Worm (Caenorhabditis elegans) whole organism, L1 larva: ENCODE measurements around the gene srh-19.

Experiments used
- ama-1 ChIP-seq: fragments of 150-350 bp; optimal IDR thresholded peaks from 2 replicates; lab custom pipeline; 2014
- ceh-63 ChIP-seq: fragments of 200-800 bp; sonication (Bioruptor generic); optimal IDR thresholded peaks from 2 replicates; lab custom pipeline; 2018; ENCODE audit warnings: mild to moderate bottlenecking, missing genetic modification characterization, missing compliant biosample characterization
- dsc-1 ChIP-seq: sonication (generic microtip); optimal IDR thresholded peaks from 2 replicates; lab custom pipeline; 2016; ENCODE audit warnings: mild to moderate bottlenecking, missing genetic modification characterization, missing compliant biosample characterization
- mdl-1 ChIP-seq, 2 experiments: fragments of 150-350 bp; optimal IDR thresholded peaks; 2 replicates each; lab custom pipeline; 2014 to 2017; ENCODE audit warnings: missing biosample characterization in 2 of 2, missing genetic modification characterization in 2 of 2, inconsistent platforms in 1 of 2
- nhr-11 ChIP-seq: fragments of 150-350 bp; optimal IDR thresholded peaks from 2 replicates; lab custom pipeline; 2014; ENCODE audit warnings: missing biosample characterization, missing genetic modification characterization
- nhr-12 ChIP-seq: sonication (generic microtip); optimal IDR thresholded peaks from 2 replicates; lab custom pipeline; 2017; ENCODE audit warnings: missing biosample characterization, missing genetic modification characterization
- nhr-28 ChIP-seq: fragments of 150-350 bp; optimal IDR thresholded peaks from 2 replicates; lab custom pipeline; 2014; ENCODE audit warnings: missing biosample characterization, missing genetic modification characterization
- unc-130 ChIP-seq: fragments of 150-350 bp; optimal IDR thresholded peaks from 2 replicates; lab custom pipeline; 2017; ENCODE audit warnings: missing biosample characterization, missing genetic modification characterization, inconsistent platforms

DNA sequence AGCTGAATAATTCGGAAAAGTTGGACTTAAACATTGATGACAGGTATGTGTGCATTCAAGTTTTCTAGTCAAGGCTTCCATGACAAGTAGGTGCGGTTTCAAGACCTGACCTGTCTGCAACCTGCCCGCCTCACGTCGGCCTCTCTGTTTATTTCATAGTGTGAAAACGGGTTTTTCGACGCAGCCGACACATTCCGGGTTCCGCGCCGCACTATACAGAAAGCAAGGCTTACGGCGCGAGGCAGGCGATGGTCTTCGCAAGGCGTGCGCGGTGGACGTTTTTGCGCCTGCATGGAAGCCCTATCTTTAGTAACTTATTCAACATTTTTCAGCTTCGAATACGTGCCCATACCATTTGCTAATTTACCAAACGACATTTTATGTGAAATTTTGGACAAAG lies 40.5 kb upstream of the srh-19 start:
- TF ChIP-seq dsc-1 (tag; lab: Kevin White, UChicago) (no peak), nhr-11 (tag; lab: Kevin White, UChicago) (no peak), unc-130 (no peak), ama-1 (lab: Kevin White, UChicago) (no peak), mdl-1 (tag; optimal IDR thresholded peaks at IDR 0.05; lab: Kevin White, UChicago) (no peak), nhr-12 (tag; lab: Kevin White, UChicago) (no peak), ceh-63 (no peak), nhr-28 (tag; lab: Kevin White, UChicago) (no peak)
